Fruit fly (Drosophila melanogaster) whole organism, pupa: ENCODE results near the gene ND-B17.

Source experiments
- CG13204 ChIP-seq: fragments of 200-800 bp; sonication (Bioruptor generic); optimal IDR thresholded peaks from 2 replicates; lab custom pipeline; 2018; ENCODE audit warnings: missing biosample characterization, mild to moderate bottlenecking, missing genetic modification characterization, moderate library complexity
- CG14655 ChIP-seq: fragments of 200-800 bp; sonication (Bioruptor generic); optimal IDR thresholded peaks from 3 replicates; lab custom pipeline; 2017; ENCODE audit warnings: mild to moderate bottlenecking, missing biosample characterization, missing genetic modification reagents, missing genetic modification characterization
- CG15710 ChIP-seq: fragments of 200-800 bp; sonication (Bioruptor generic); optimal IDR thresholded peaks from 2 replicates; lab custom pipeline; 2018; ENCODE audit warnings: missing biosample characterization, mild to moderate bottlenecking, missing genetic modification characterization, moderate library complexity
- CG34367 ChIP-seq: fragments of 200-800 bp; sonication (Bioruptor generic); optimal IDR thresholded peaks from 2 replicates; lab custom pipeline; 2018; ENCODE audit warnings: missing biosample characterization, mild to moderate bottlenecking, missing genetic modification characterization
- CG4496 ChIP-seq: fragments of 200-800 bp; sonication (Bioruptor generic); IDR thresholded peaks from 3 replicates; pipeline ENCODE4 v1.3.6; 2022; ENCODE audit warnings: missing biosample characterization, missing genetic modification characterization
- CG8159 ChIP-seq: fragments of 200-800 bp; sonication (Bioruptor generic); optimal IDR thresholded peaks from 3 replicates; lab custom pipeline; 2018; ENCODE audit warnings: missing biosample characterization, mild to moderate bottlenecking, missing genetic modification characterization, moderate library complexity
- rn ChIP-seq: fragments of 200-800 bp; sonication (Bioruptor generic); IDR thresholded peaks from 2 replicates; pipeline ENCODE4 v1.3.6; 2022; ENCODE audit warnings: missing biosample characterization, missing genetic modification characterization

DNA sequence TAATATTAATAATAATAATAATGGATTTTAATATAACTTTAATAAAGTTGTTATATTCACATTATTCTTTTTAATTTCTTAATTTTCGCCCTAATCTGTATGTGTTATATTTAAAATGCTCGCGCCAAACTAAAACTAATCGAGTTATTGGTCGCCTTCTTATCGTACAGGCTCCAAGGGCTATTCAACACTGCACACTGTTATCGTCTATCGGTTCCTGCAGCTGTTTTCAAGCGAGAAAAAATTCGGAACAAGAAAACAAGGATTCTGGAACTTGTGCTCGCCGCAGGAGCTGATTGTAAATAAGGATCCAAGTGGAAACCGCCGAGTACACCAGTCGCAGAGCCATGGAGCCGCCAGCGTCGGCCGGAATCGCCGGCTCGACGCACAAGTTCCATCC is 13.2 kb upstream of the ND-B17 start, which contains the start of gene CG3793:
- TF ChIP-seq CG4496 (GFP tag; lab: Robert Waterston, UW), result no peak
- no peak for TF ChIP-seq CG14655 (GFP tag; lab: Kevin White, UChicago)
- no peak for TF ChIP-seq CG13204 (GFP tag; lab: Kevin White, UChicago)
- TF ChIP-seq CG15710 (tag; lab: Kevin White, UChicago), result no peak
- no peak for TF ChIP-seq CG34367
- no peak for TF ChIP-seq CG8159 (tag; lab: Kevin White, UChicago)
- TF ChIP-seq rn (GFP tag; lab: Robert Waterston, UW), result no peak
